Worm (Caenorhabditis elegans) whole organism, late embryonic: ENCODE measurements around the gene fbxb-35.

Experiments
- C08G9.2 ChIP-seq: sonication (generic microtip); optimal IDR thresholded peaks from 2 replicates; lab custom pipeline; 2016; ENCODE audit warnings: mild to moderate bottlenecking, missing genetic modification characterization, moderate library complexity, missing compliant biosample characterization
- C38D4.7 ChIP-seq: fragments of 200-800 bp; sonication (Bioruptor generic); optimal IDR thresholded peaks from 2 replicates; lab custom pipeline; 2018; ENCODE audit warnings: mild to moderate bottlenecking, missing genetic modification characterization, moderate library complexity, missing compliant biosample characterization
- K02D7.2 ChIP-seq: sonication (generic microtip); optimal IDR thresholded peaks from 2 replicates; lab custom pipeline; 2017; ENCODE audit warnings: mild to moderate bottlenecking, missing genetic modification characterization, missing compliant biosample characterization
- K09A11.1 ChIP-seq: sonication (generic microtip); optimal IDR thresholded peaks from 2 replicates; lab custom pipeline; 2017; ENCODE audit warnings: antibody characterized with exemption, mild to moderate bottlenecking, missing genetic modification characterization, missing compliant biosample characterization; ENCODE audit not compliant: insufficient read depth
- ahr-1 ChIP-seq: sonication (generic microtip); optimal IDR thresholded peaks from 2 replicates; lab custom pipeline; 2016; ENCODE audit warnings: missing genetic modification characterization, missing compliant biosample characterization
- ceh-14 ChIP-seq: sonication (generic microtip); optimal IDR thresholded peaks from 2 replicates; lab custom pipeline; 2016; ENCODE audit warnings: missing genotype, missing genetic modification characterization, missing compliant biosample characterization
- ceh-19 ChIP-seq: fragments of 200-800 bp; sonication (Bioruptor generic); optimal IDR thresholded peaks from 2 replicates; lab custom pipeline; 2018; ENCODE audit warnings: mild to moderate bottlenecking, missing genetic modification characterization, missing compliant biosample characterization
- ceh-2 ChIP-seq: sonication (generic microtip); optimal IDR thresholded peaks from 2 replicates; lab custom pipeline; 2016; ENCODE audit warnings: missing genotype, missing genetic modification characterization, missing compliant biosample characterization
- ceh-22 ChIP-seq: sonication (generic microtip); optimal IDR thresholded peaks from 2 replicates; lab custom pipeline; 2017; ENCODE audit warnings: missing biosample characterization, missing genetic modification characterization
- ceh-24 ChIP-seq: sonication (generic microtip); optimal IDR thresholded peaks from 2 replicates; lab custom pipeline; 2016; ENCODE audit warnings: mild to moderate bottlenecking, missing genetic modification characterization, missing compliant biosample characterization
- ceh-45 ChIP-seq: fragments of 200-800 bp; sonication (Bioruptor generic); IDR thresholded peaks from 2 replicates; pipeline ENCODE4 v1.3.6; 2022; ENCODE audit warnings: missing genetic modification reagents, missing genetic modification characterization, missing compliant biosample characterization
- ceh-48 ChIP-seq: sonication (generic microtip); optimal IDR thresholded peaks from 2 replicates; lab custom pipeline; 2016; ENCODE audit warnings: missing genetic modification characterization, inconsistent platforms, missing compliant biosample characterization
- ceh-6 ChIP-seq: fragments of 200-800 bp; sonication (Bioruptor generic); optimal IDR thresholded peaks from 2 replicates; lab custom pipeline; 2018; ENCODE audit warnings: mild to moderate bottlenecking, missing genetic modification characterization, missing compliant biosample characterization
- ceh-9 ChIP-seq: sonication (generic microtip); optimal IDR thresholded peaks from 2 replicates; lab custom pipeline; 2016; ENCODE audit warnings: mild to moderate bottlenecking, missing genetic modification characterization, inconsistent platforms, missing compliant biosample characterization
- che-1 ChIP-seq: sonication (generic microtip); optimal IDR thresholded peaks from 2 replicates; lab custom pipeline; 2016; ENCODE audit warnings: mild to moderate bottlenecking, missing genetic modification characterization, missing compliant biosample characterization
- dve-1 ChIP-seq: sonication (generic microtip); optimal IDR thresholded peaks from 2 replicates; lab custom pipeline; 2017; ENCODE audit warnings: antibody characterized with exemption, mild to moderate bottlenecking, missing genetic modification characterization, missing compliant biosample characterization
- elt-2 ChIP-seq: sonication (generic microtip); optimal IDR thresholded peaks from 2 replicates; lab custom pipeline; 2016; ENCODE audit warnings: missing genetic modification reagents, missing genetic modification characterization, missing compliant biosample characterization
- elt-4 ChIP-seq: sonication (generic microtip); optimal IDR thresholded peaks from 2 replicates; lab custom pipeline; 2016; ENCODE audit warnings: missing genetic modification characterization, missing compliant biosample characterization
- ets-4 ChIP-seq: sonication (generic microtip); optimal IDR thresholded peaks from 2 replicates; lab custom pipeline; 2016; ENCODE audit warnings: missing genetic modification characterization, missing compliant biosample characterization
- eyg-1 ChIP-seq: sonication (generic microtip); optimal IDR thresholded peaks from 2 replicates; lab custom pipeline; 2016; ENCODE audit warnings: missing genotype, missing genetic modification characterization, missing compliant biosample characterization
- fax-1 ChIP-seq: sonication (generic microtip); optimal IDR thresholded peaks from 2 replicates; lab custom pipeline; 2016; ENCODE audit warnings: missing genotype, missing genetic modification characterization, missing compliant biosample characterization
- fkh-10 ChIP-seq: fragments of 150-350 bp; optimal IDR thresholded peaks from 2 replicates; lab custom pipeline; 2014; ENCODE audit warnings: missing biosample characterization, missing genetic modification reagents, missing genetic modification characterization
- hlh-13 ChIP-seq: fragments of 200-800 bp; sonication (Bioruptor generic); optimal IDR thresholded peaks from 2 replicates; lab custom pipeline; 2018; ENCODE audit warnings: mild to moderate bottlenecking, missing genetic modification characterization, missing compliant biosample characterization
- hlh-6 ChIP-seq: sonication (generic microtip); optimal IDR thresholded peaks from 2 replicates; lab custom pipeline; 2016; ENCODE audit warnings: missing genotype, missing genetic modification characterization, missing compliant biosample characterization
- lin-11 ChIP-seq: fragments of 200-800 bp; sonication (Bioruptor generic); optimal IDR thresholded peaks from 2 replicates; lab custom pipeline; 2018; ENCODE audit warnings: mild to moderate bottlenecking, missing genetic modification characterization, missing compliant biosample characterization
- nfya-1 ChIP-seq: sonication (generic microtip); optimal IDR thresholded peaks from 2 replicates; lab custom pipeline; 2017; ENCODE audit warnings: missing genetic modification characterization, mild to moderate bottlenecking, missing compliant biosample characterization, antibody characterized with exemption, moderate library complexity
- nhr-232 ChIP-seq: sonication (generic microtip); optimal IDR thresholded peaks from 2 replicates; lab custom pipeline; 2016; ENCODE audit warnings: missing genetic modification characterization, missing compliant biosample characterization
- odd-2 ChIP-seq: sonication (generic microtip); optimal IDR thresholded peaks from 2 replicates; lab custom pipeline; 2017; ENCODE audit warnings: antibody characterized with exemption, mild to moderate bottlenecking, missing genetic modification characterization, missing compliant biosample characterization
- pag-3 ChIP-seq: sonication (generic microtip); optimal IDR thresholded peaks from 2 replicates; lab custom pipeline; 2016; ENCODE audit warnings: missing compliant biosample characterization, missing genetic modification characterization, borderline replicate concordance
- pha-4 ChIP-seq: fragments of 150-350 bp; optimal IDR thresholded peaks from 2 replicates; lab custom pipeline; 2018; ENCODE audit warnings: missing biosample characterization, missing genetic modification reagents, missing genetic modification characterization
- ref-2 ChIP-seq: sonication (generic microtip); optimal IDR thresholded peaks from 2 replicates; lab custom pipeline; 2016; ENCODE audit warnings: missing genetic modification characterization, missing compliant biosample characterization
- rnt-1 ChIP-seq: sonication (generic microtip); optimal IDR thresholded peaks from 2 replicates; lab custom pipeline; 2016; ENCODE audit warnings: missing genetic modification characterization, missing compliant biosample characterization
- sdc-2 ChIP-seq: sonication (generic microtip); optimal IDR thresholded peaks from 2 replicates; lab custom pipeline; 2016; ENCODE audit warnings: missing genotype, missing genetic modification characterization, missing compliant biosample characterization
- tbx-2 ChIP-seq: sonication (generic microtip); optimal IDR thresholded peaks from 2 replicates; lab custom pipeline; 2016; ENCODE audit warnings: missing genetic modification characterization, missing compliant biosample characterization
- tbx-7 ChIP-seq: sonication (generic microtip); optimal IDR thresholded peaks from 2 replicates; lab custom pipeline; 2016; ENCODE audit warnings: missing genotype, missing genetic modification characterization, missing compliant biosample characterization
- unc-42 ChIP-seq: sonication (generic microtip); optimal IDR thresholded peaks from 2 replicates; lab custom pipeline; 2016; ENCODE audit warnings: missing genotype, missing genetic modification characterization, missing compliant biosample characterization
- unc-55 ChIP-seq: sonication (generic microtip); optimal IDR thresholded peaks from 2 replicates; lab custom pipeline; 2017; ENCODE audit warnings: missing biosample characterization, missing genetic modification reagents, missing genetic modification characterization
- unc-86 ChIP-seq: sonication (generic microtip); optimal IDR thresholded peaks from 2 replicates; lab custom pipeline; 2016; ENCODE audit warnings: missing genetic modification characterization, missing compliant biosample characterization
- zip-5 ChIP-seq: sonication (generic microtip); optimal IDR thresholded peaks from 2 replicates; lab custom pipeline; 2016; ENCODE audit warnings: missing genetic modification characterization, missing compliant biosample characterization

The fbxb-35 gene

ce11 chrII:2076467-2076866, 25.0 kb downstream of the fbxb-35 start:
- TF ChIP-seq nfya-1 (tag; lab: Kevin White, UChicago), result no peak
- TF ChIP-seq ahr-1 (tag; lab: Kevin White, UChicago), result no peak
- TF ChIP-seq ceh-14 (tag; lab: Kevin White, UChicago), result no peak
- TF ChIP-seq ceh-24, result no peak
- no peak for TF ChIP-seq unc-86
- no peak for TF ChIP-seq ceh-45 (GFP tag; lab: Robert Waterston, UW)
- TF ChIP-seq elt-4, result no peak
- no peak for TF ChIP-seq rnt-1 (tag; lab: Kevin White, UChicago)
- TF ChIP-seq unc-55 (GFP tag; lab: Kevin White, UChicago), result no peak
- no peak for TF ChIP-seq ceh-19
- no peak for TF ChIP-seq tbx-2 (tag; lab: Kevin White, UChicago)
- no peak for TF ChIP-seq zip-5 (tag; lab: Kevin White, UChicago)
- no peak for TF ChIP-seq ceh-22 (tag; lab: Kevin White, UChicago)
- TF ChIP-seq, all 69 proteins: peak for 0

- TF ChIP-seq C08G9.2 (no peak), hlh-13 (GFP tag; lab: Kevin White, UChicago) (no peak), C38D4.7 (GFP tag; lab: Kevin White, UChicago) (no peak), eyg-1 (tag; lab: Kevin White, UChicago) (no peak), ets-4 (no peak), unc-42 (tag; lab: Kevin White, UChicago) (no peak), elt-2 (tag; lab: Kevin White, UChicago) (no peak), sdc-2 (tag; lab: Kevin White, UChicago) (no peak), K02D7.2 (tag; lab: Kevin White, UChicago) (no peak), ceh-2 (tag; lab: Kevin White, UChicago) (no peak), ceh-48 (no peak), odd-2 (tag; lab: Kevin White, UChicago) (no peak), pag-3 (tag; lab: Kevin White, UChicago) (no peak), lin-11 (no peak), ahr-1 (tag; lab: Kevin White, UChicago) (no peak), ceh-45 (GFP tag; lab: Robert Waterston, UW) (no peak)
Observed at ce11 chrII:2080425-2080824, 29.0 kb downstream of the fbxb-35 start, which contains the start of gene F07E5.9. Gene F07E5.9, minus strand, starts transcription at chrII:2080525.

ce11 chrII:2081257-2081656, 29.8 kb downstream of the fbxb-35 start, which contains the start of gene T16A1.4:
Gene T16A1.4, plus strand, starts transcription at chrII:2081557.
- TF ChIP-seq ceh-22 (tag; lab: Kevin White, UChicago) (no peak), pha-4 (tag; lab: Kevin White, UChicago) (no peak), ceh-6 (no peak), ceh-14 (tag; lab: Kevin White, UChicago) (no peak)

- TF ChIP-seq nhr-232 (tag; lab: Kevin White, UChicago), result no peak
- no peak for TF ChIP-seq tbx-7 (tag; lab: Kevin White, UChicago)
- TF ChIP-seq ceh-9 (tag; lab: Kevin White, UChicago), result no peak
- no peak for TF ChIP-seq ceh-14 (tag; lab: Kevin White, UChicago)
- TF ChIP-seq fkh-10, result no peak
- TF ChIP-seq fax-1 (tag; lab: Kevin White, UChicago), result no peak
- no peak for TF ChIP-seq che-1 (tag; lab: Kevin White, UChicago)
- TF ChIP-seq C08G9.2, result no peak
- TF ChIP-seq ceh-6, result no peak
- TF ChIP-seq ceh-22 (tag; lab: Kevin White, UChicago), result no peak
- no peak for TF ChIP-seq ref-2 (tag; lab: Kevin White, UChicago)
- no peak for TF ChIP-seq ets-4
- TF ChIP-seq dve-1 (tag; lab: Kevin White, UChicago), result no peak
- no peak for TF ChIP-seq K09A11.1
- TF ChIP-seq hlh-6 (tag; lab: Kevin White, UChicago), result no peak
Observed at ce11 chrII:2083726-2084179, 32.3 kb downstream of the fbxb-35 start, which contains the start of the genes T16A1.5 and fbxc-49. Gene T16A1.5, minus strand, starts transcription at chrII:2083826. Gene fbxc-49, plus strand, starts transcription at chrII:2084129.
